Worm (Caenorhabditis elegans) whole organism, mixed stage, embryonic: ENCODE results near the gene pyp-1.

Source experiments
- blmp-1 ChIP-seq: fragments of 150-350 bp; optimal IDR thresholded peaks from 2 replicates; lab custom pipeline; 2014; ENCODE audit warnings: missing biosample characterization, missing genetic modification characterization
- elt-1 ChIP-seq: sonication (generic microtip); optimal IDR thresholded peaks from 2 replicates; lab custom pipeline; 2017; ENCODE audit warnings: missing genetic modification characterization, mild to moderate bottlenecking, missing compliant biosample characterization, antibody characterized with exemption, moderate library complexity, borderline replicate concordance; ENCODE audit not compliant: insufficient read depth
- flh-1 ChIP-seq: fragments of 200-800 bp; sonication (Bioruptor generic); optimal IDR thresholded peaks from 2 replicates; lab custom pipeline; 2018; ENCODE audit warnings: mild to moderate bottlenecking, missing genetic modification characterization, moderate library complexity, missing compliant biosample characterization
- lin-13 ChIP-seq: fragments of 150-350 bp; optimal IDR thresholded peaks from 2 replicates; lab custom pipeline; 2014; ENCODE audit warnings: missing biosample characterization, missing genetic modification characterization
- lsy-2 ChIP-seq: fragments of 150-350 bp; optimal IDR thresholded peaks from 2 replicates; lab custom pipeline; 2014; ENCODE audit warnings: missing biosample characterization, missing genetic modification characterization
- mab-5 ChIP-seq: fragments of 150-350 bp; optimal IDR thresholded peaks from 2 replicates; lab custom pipeline; 2014; ENCODE audit warnings: missing biosample characterization, missing genetic modification characterization
- mep-1 ChIP-seq: fragments of 150-350 bp; optimal IDR thresholded peaks from 2 replicates; lab custom pipeline; 2017; ENCODE audit warnings: missing biosample characterization, missing genetic modification reagents, missing genetic modification characterization, inconsistent platforms
- nhr-237 ChIP-seq: fragments of 150-350 bp; optimal IDR thresholded peaks from 2 replicates; lab custom pipeline; 2014; ENCODE audit warnings: missing biosample characterization, missing genetic modification characterization
- snpc-4 ChIP-seq: fragments of 150-350 bp; optimal IDR thresholded peaks from 2 replicates; lab custom pipeline; 2014; ENCODE audit warnings: missing biosample characterization, missing genetic modification characterization
- unc-39 ChIP-seq: fragments of 150-350 bp; optimal IDR thresholded peaks from 2 replicates; lab custom pipeline; 2014; ENCODE audit warnings: missing biosample characterization, missing genetic modification characterization
- ztf-11 ChIP-seq: fragments of 150-350 bp; optimal IDR thresholded peaks from 2 replicates; lab custom pipeline; 2014; ENCODE audit warnings: missing biosample characterization, missing genetic modification characterization

ce11 chrIV:9977602-9978172, 21.0 kb downstream of the pyp-1 start, which contains the start of gene dhp-2:
- TF ChIP-seq ztf-11 (no peak), elt-1 (tag; lab: Kevin White, UChicago) (no peak), nhr-237 (tag; lab: Kevin White, UChicago) (no peak), mep-1 (no peak), unc-39 (tag; lab: Kevin White, UChicago) (no peak), snpc-4 (tag; lab: Kevin White, UChicago) (no peak), blmp-1 (tag; lab: Kevin White, UChicago) (no peak), lsy-2 (tag; lab: Kevin White, UChicago) (no peak), lin-13 (tag; lab: Kevin White, UChicago) (no peak), mab-5 (tag; lab: Kevin White, UChicago) (no peak), flh-1 (GFP tag; lab: Kevin White, UChicago) (no peak)
